Worm (Caenorhabditis elegans) whole organism, young adult: ENCODE data around the gene srh-246.
A peak's percentile ranks its signal among the peaks of the same experiment; 100 is the strongest.

Experiments
- B0035.1 ChIP-seq: sonication (generic microtip); optimal IDR thresholded peaks from 2 replicates; lab custom pipeline; 2016; ENCODE audit warnings: missing genetic modification characterization, mild to moderate bottlenecking, missing compliant biosample characterization, missing genotype, missing genetic modification reagents
- T07F8.4 ChIP-seq: sonication (generic microtip); optimal IDR thresholded peaks from 2 replicates; lab custom pipeline; 2016; ENCODE audit warnings: mild to moderate bottlenecking, missing genetic modification characterization, moderate library complexity, missing compliant biosample characterization
- T26A5.8 ChIP-seq: sonication (generic microtip); optimal IDR thresholded peaks from 2 replicates; lab custom pipeline; 2016; ENCODE audit warnings: missing genetic modification characterization, missing compliant biosample characterization
- Y53F4B.3 ChIP-seq: fragments of 200-800 bp; sonication (Bioruptor generic); IDR thresholded peaks from 2 replicates; pipeline ENCODE4 v1.3.6; 2022; ENCODE audit warnings: missing genetic modification reagents, missing genetic modification characterization, missing compliant biosample characterization
- akir-1 ChIP-seq: fragments of 200-800 bp; sonication (Bioruptor generic); optimal IDR thresholded peaks from 2 replicates; lab custom pipeline; 2018; ENCODE audit warnings: mild to moderate bottlenecking, missing genetic modification characterization, moderate library complexity, missing compliant biosample characterization
- attf-5 ChIP-seq: fragments of 200-800 bp; sonication (Bioruptor generic); optimal IDR thresholded peaks from 2 replicates; lab custom pipeline; 2018; ENCODE audit warnings: mild to moderate bottlenecking, missing genetic modification characterization, missing compliant biosample characterization
- bed-2 ChIP-seq: fragments of 200-800 bp; sonication (Bioruptor generic); IDR thresholded peaks from 2 replicates; pipeline ENCODE4 v1.3.6; 2022; ENCODE audit warnings: missing genetic modification reagents, missing genetic modification characterization, missing compliant biosample characterization
- ceh-91 ChIP-seq: fragments of 200-800 bp; sonication (Bioruptor generic); IDR thresholded peaks from 2 replicates; pipeline ENCODE4 v1.3.6; 2022; ENCODE audit warnings: missing genetic modification reagents, missing genetic modification characterization, missing compliant biosample characterization
- dox-1 ChIP-seq: fragments of 200-800 bp; sonication (Bioruptor generic); IDR thresholded peaks from 2 replicates; pipeline ENCODE4 v1.3.6; 2022; ENCODE audit warnings: missing genetic modification reagents, missing genetic modification characterization, missing compliant biosample characterization
- dpff-1 ChIP-seq: sonication (generic microtip); optimal IDR thresholded peaks from 2 replicates; lab custom pipeline; 2017; ENCODE audit warnings: mild to moderate bottlenecking, missing genetic modification characterization, missing compliant biosample characterization
- ekl-4 ChIP-seq: fragments of 200-800 bp; sonication (Bioruptor generic); IDR thresholded peaks from 2 replicates; pipeline ENCODE4 v1.3.6; 2022; ENCODE audit warnings: missing genetic modification reagents, missing genetic modification characterization, missing compliant biosample characterization
- fkh-3 ChIP-seq: sonication (generic microtip); optimal IDR thresholded peaks from 2 replicates; lab custom pipeline; 2016; ENCODE audit warnings: mild to moderate bottlenecking, missing genetic modification characterization, missing compliant biosample characterization
- him-1 ChIP-seq: sonication (generic microtip); optimal IDR thresholded peaks from 2 replicates; lab custom pipeline; 2016; ENCODE audit warnings: missing genotype, missing genetic modification reagents, missing genetic modification characterization, missing compliant biosample characterization
- hlh-26 ChIP-seq: fragments of 200-800 bp; sonication (Bioruptor generic); conservative IDR thresholded peaks from 2 replicates; pipeline ENCODE4 v1.3.6; 2022; ENCODE audit warnings: missing genetic modification reagents, missing genetic modification characterization, missing compliant biosample characterization
- hmg-20 ChIP-seq: fragments of 200-800 bp; sonication (Bioruptor generic); IDR thresholded peaks from 2 replicates; pipeline ENCODE4 v1.3.6; 2022; ENCODE audit warnings: missing genetic modification reagents, missing genetic modification characterization, missing compliant biosample characterization
- hsf-1 ChIP-seq: fragments of 200-800 bp; sonication (Bioruptor generic); IDR thresholded peaks from 2 replicates; pipeline ENCODE4 v1.3.6; 2022; ENCODE audit warnings: missing genetic modification reagents, missing genetic modification characterization, missing compliant biosample characterization
- let-526 ChIP-seq: fragments of 200-800 bp; sonication (Bioruptor generic); IDR thresholded peaks from 2 replicates; pipeline ENCODE4 v1.3.6; 2022; ENCODE audit warnings: missing genetic modification reagents, missing genetic modification characterization, missing compliant biosample characterization
- madf-3 ChIP-seq: fragments of 200-800 bp; sonication (Bioruptor generic); IDR thresholded peaks from 2 replicates; pipeline ENCODE4 v1.3.6; 2022; ENCODE audit warnings: missing genetic modification reagents, missing genetic modification characterization, missing compliant biosample characterization
- madf-8 ChIP-seq: fragments of 200-800 bp; sonication (Bioruptor generic); conservative IDR thresholded peaks from 2 replicates; pipeline ENCODE4 v1.3.6; 2022; ENCODE audit warnings: missing genetic modification reagents, missing genetic modification characterization, missing compliant biosample characterization
- mes-4 ChIP-seq: sonication (generic microtip); optimal IDR thresholded peaks from 2 replicates; lab custom pipeline; 2016; ENCODE audit warnings: missing genotype, missing genetic modification characterization, missing compliant biosample characterization
- mxl-1 ChIP-seq: sonication (generic microtip); optimal IDR thresholded peaks from 2 replicates; lab custom pipeline; 2016; ENCODE audit warnings: missing genetic modification characterization, missing compliant biosample characterization
- nhr-27 ChIP-seq: fragments of 200-800 bp; sonication (Bioruptor generic); optimal IDR thresholded peaks from 2 replicates; lab custom pipeline; 2018; ENCODE audit warnings: mild to moderate bottlenecking, missing genetic modification characterization, moderate library complexity, missing compliant biosample characterization
- nhr-80 ChIP-seq: sonication (generic microtip); optimal IDR thresholded peaks from 2 replicates; lab custom pipeline; 2016; ENCODE audit warnings: missing genetic modification characterization, missing compliant biosample characterization
- pbrm-1 ChIP-seq: fragments of 200-800 bp; sonication (Bioruptor generic); IDR thresholded peaks from 2 replicates; pipeline ENCODE4 v1.3.6; 2022; ENCODE audit warnings: missing genetic modification reagents, missing genetic modification characterization, missing compliant biosample characterization
- pha-4 ChIP-seq: fragments of 150-350 bp; sonication (generic microtip); optimal IDR thresholded peaks from 2 replicates; lab custom pipeline; 2014; ENCODE audit warnings: missing biosample characterization, missing genetic modification reagents, missing genetic modification characterization
- snpc-1.1 ChIP-seq: sonication (generic microtip); optimal IDR thresholded peaks from 2 replicates; lab custom pipeline; 2017; ENCODE audit warnings: missing genetic modification characterization, mild to moderate bottlenecking, missing compliant biosample characterization, antibody characterized with exemption, moderate library complexity, missing genotype, missing genetic modification reagents; ENCODE audit not compliant: insufficient read depth
- snpc-4 ChIP-seq, 5 experiments: fragments of 150-350 bp in 1 of 5; sonication (generic microtip) in 4 of 5; optimal IDR thresholded peaks; 2 replicates each; lab custom pipeline; 2014 to 2018; ENCODE audit warnings: missing genetic modification characterization in 5 of 5, missing biosample characterization in 3 of 5, antibody characterized with exemption in 2 of 5, mild to moderate bottlenecking in 2 of 5, missing compliant biosample characterization in 2 of 5, missing genotype in 2 of 5, moderate library complexity in 2 of 5, missing genetic modification reagents in 1 of 5
- tbx-9 ChIP-seq: sonication (generic microtip); optimal IDR thresholded peaks from 2 replicates; lab custom pipeline; 2016; ENCODE audit warnings: borderline replicate concordance, missing genetic modification characterization, inconsistent platforms, missing compliant biosample characterization
- unc-62 ChIP-seq: fragments of 150-350 bp; optimal IDR thresholded peaks from 2 replicates; lab custom pipeline; 2014; ENCODE audit warnings: missing biosample characterization, missing genetic modification reagents, missing genetic modification characterization
- zfh-2 ChIP-seq: fragments of 200-800 bp; sonication (Bioruptor generic); conservative IDR thresholded peaks from 2 replicates; pipeline ENCODE4 v1.3.6; 2022; ENCODE audit warnings: missing genetic modification reagents, missing genetic modification characterization, missing compliant biosample characterization
- ztf-22 ChIP-seq: fragments of 200-800 bp; sonication (Bioruptor generic); optimal IDR thresholded peaks from 2 replicates; lab custom pipeline; 2018; ENCODE audit warnings: mild to moderate bottlenecking, missing genetic modification characterization, moderate library complexity, missing compliant biosample characterization

The srh-246 gene

DNA sequence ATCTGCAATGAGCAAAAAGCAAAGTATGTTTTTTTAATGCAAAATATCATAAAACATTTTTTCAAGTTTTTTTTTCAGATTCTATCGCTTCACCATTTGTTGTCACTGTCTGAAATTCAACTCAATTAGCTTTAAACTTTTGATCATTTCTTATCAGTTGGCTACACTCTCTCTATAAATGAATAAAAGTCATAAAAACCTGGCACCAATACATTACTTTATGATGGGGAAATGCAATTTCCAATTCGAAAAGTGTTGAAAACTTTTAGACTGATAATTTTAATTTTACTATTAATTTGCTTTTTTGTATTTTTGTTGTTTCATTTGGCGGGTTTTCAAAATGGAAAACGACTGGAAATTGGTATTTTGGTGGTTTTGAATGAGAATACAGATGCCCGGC is 26.3 kb upstream of the srh-246 start, which contains the start of gene F31F4.1:
F31F4.1 (plus strand) TSS at position 203 of the 400 bp plus-strand sequence.
- TF ChIP-seq nhr-80 (tag; lab: Kevin White, UChicago) = peak; percentile 21
- TF ChIP-seq pha-4 (tag; lab: Kevin White, UChicago) = no peak

DNA sequence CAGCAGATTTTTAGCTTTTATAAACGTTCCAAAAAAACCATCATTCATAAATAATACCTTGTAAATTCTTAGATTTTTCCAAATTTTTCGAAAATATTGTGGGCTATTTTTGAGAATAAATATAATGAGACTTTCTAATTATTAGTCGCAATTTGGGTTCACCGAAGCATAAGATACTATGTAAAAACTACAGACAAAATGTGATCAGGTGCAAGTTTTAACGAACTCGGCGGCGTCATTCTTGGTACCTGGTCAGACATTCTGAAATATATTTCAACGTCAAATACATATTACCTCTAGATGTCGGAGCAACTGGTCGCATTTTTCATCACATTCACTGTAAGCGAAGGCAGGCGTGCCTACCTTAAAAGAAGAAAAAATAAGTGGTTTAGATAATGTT is 24.5 kb upstream of the srh-246 start, which contains the start of gene srx-23:
srx-23 (plus strand) TSS at position 301 of the 400 bp plus-strand sequence.
- TF ChIP-seq T07F8.4 (tag; lab: Kevin White, UChicago) (no peak), attf-5 (no peak), bed-2 (GFP tag; lab: Robert Waterston, UW) (no peak), madf-3 (GFP tag; lab: Robert Waterston, UW) (no peak), tbx-9 (tag; lab: Kevin White, UChicago) (no peak), T26A5.8 (no peak), pbrm-1 (GFP tag; lab: Robert Waterston, UW) (no peak), ekl-4 (no peak), akir-1 (GFP tag; lab: Kevin White, UChicago) (no peak), let-526 (GFP tag; lab: Robert Waterston, UW) (no peak), him-1 (tag; lab: Kevin White, UChicago) (no peak), fkh-3 (tag; lab: Kevin White, UChicago) (no peak), Y53F4B.3 (GFP tag; lab: Robert Waterston, UW) (no peak), hmg-20 (GFP tag; lab: Robert Waterston, UW) (no peak), mxl-1 (no peak), hlh-26 (GFP tag; lab: Robert Waterston, UW) (no peak), B0035.1 (tag; lab: Kevin White, UChicago) (no peak)

- TF ChIP-seq ceh-91 (GFP tag; lab: Robert Waterston, UW) (no peak), mes-4 (no peak), hsf-1 (GFP tag; lab: Robert Waterston, UW) (no peak), dpff-1 (tag; lab: Kevin White, UChicago) (no peak), dox-1 (GFP tag; lab: Robert Waterston, UW) (no peak), madf-8 (no peak), unc-62 (GFP tag; lab: Kevin White, UChicago) (no peak), nhr-27 (no peak)
- TF ChIP-seq, all 124 proteins: peak for 0
Observed at ce11 chrV:679663-680062, 22.1 kb upstream of the srh-246 start, which contains the start of gene srx-22. Gene srx-22 (plus strand): TSS chrV:679963.

DNA sequence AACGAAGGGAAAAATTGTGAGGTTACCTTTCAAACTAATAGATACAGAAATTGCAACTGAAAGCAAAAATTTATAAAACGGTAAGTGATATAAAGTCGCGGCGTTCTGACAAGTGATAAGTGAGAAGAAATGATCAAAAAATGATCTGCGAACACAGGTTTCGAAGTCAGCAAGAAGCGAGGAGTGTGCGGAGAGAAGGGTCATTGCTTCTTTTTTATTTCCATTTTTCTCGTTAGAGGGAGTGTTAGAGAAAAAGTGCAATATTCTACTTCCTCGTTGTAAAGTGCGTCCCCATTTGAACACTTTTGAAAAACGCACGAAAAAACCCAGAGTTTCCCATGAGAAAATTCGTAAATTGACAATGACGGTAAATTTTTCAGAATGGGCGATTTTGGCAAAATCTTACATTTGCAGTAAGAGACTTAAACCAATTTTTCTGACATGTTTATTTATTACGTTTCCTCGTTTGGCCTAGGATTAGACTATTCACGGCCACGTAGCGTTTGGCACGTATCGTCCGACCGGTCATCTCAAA is 19.0 kb upstream of the srh-246 start, which contains the start of the genes fbxa-72 and srx-21:
fbxa-72 (minus strand) TSS at position 204 of the 535 bp plus-strand sequence.
srx-21 (plus strand) TSS at position 485 of the 535 bp plus-strand sequence.
- TF ChIP-seq nhr-80 (tag; lab: Kevin White, UChicago) (peak; percentile 69), him-1 (tag; lab: Kevin White, UChicago) (no peak)

DNA sequence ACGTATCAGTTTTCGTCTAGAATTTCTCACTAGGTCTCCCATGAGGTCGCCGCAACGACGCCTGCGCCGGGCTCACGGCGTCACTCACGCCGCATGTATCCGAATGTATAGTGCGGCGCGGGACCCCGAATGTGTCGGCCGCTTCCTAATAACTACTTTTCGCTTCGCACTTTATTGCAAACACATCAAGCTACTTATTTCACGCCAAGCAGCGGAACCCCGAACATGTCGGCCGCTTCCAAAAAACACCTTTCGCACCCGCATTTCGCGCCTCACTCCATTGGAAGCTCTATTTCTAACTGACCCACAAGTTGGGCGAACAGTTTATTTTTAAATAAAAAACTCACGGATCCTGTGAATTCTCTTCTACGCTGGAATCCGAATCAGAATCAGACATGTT is 18.5 kb upstream of the srh-246 start:
- TF ChIP-seq snpc-1.1 (peak; percentile 54), ztf-22 (no peak), snpc-4 (GFP tag; optimal IDR thresholded peaks at IDR 0.05; lab: Kevin White, UChicago) (no peak), snpc-4 (tag; optimal IDR thresholded peaks at IDR 0.05; lab: Kevin White, UChicago) (peak in 2 of 4 experiments; percentile 78 to 88), zfh-2 (GFP tag; lab: Robert Waterston, UW) (0 out of 2 replicates have a peak, but pooled peaks have one; percentile 42)
